Worm (Caenorhabditis elegans): ENCODE results near the gene F39F10.4.
A peak's percentile ranks its signal among the peaks of the same experiment; 100 is the strongest.

Gene F39F10.4

ce11 chrX:16893767-16894166, 9.8 kb downstream of the F39F10.4 start (continued):
- no peak for TF ChIP-seq ekl-4 (GFP tag; IDR thresholded peaks at IDR 0.05)
- TF ChIP-seq B0019.2 (GFP tag; conservative IDR thresholded peaks at IDR 0.05), result no peak
- no peak for TF ChIP-seq C06A6.2 (GFP tag; conservative IDR thresholded peaks at IDR 0.05)
- 0 out of 2 replicates have a peak, but pooled peaks have one; percentile 37 for TF ChIP-seq hsf-1 (GFP tag; IDR thresholded peaks at IDR 0.05)
- peak; percentile 81 for TF ChIP-seq zfh-2 (GFP tag; conservative IDR thresholded peaks at IDR 0.05)
- TF ChIP-seq ztf-3 (GFP tag; optimal IDR thresholded peaks at IDR 0.05), result no peak
- no peak for TF ChIP-seq ets-4 (GFP tag; optimal IDR thresholded peaks at IDR 0.05)
- TF ChIP-seq C17E4.6 (GFP tag; IDR thresholded peaks at IDR 0.05), result no peak
- TF ChIP-seq Y67H2A.10 (GFP tag; conservative IDR thresholded peaks at IDR 0.05), result no peak
- no peak for TF ChIP-seq dpl-1 (GFP tag; optimal IDR thresholded peaks at IDR 0.05)
- no peak for TF ChIP-seq egl-18 (GFP tag; IDR thresholded peaks at IDR 0.05)
- no peak for TF ChIP-seq F10E7.11 (tag; optimal IDR thresholded peaks at IDR 0.05)
- no peak for TF ChIP-seq unc-62 (GFP tag; optimal IDR thresholded peaks at IDR 0.05)
- TF ChIP-seq F37B4.10 (GFP tag; IDR thresholded peaks at IDR 0.05), result no peak
- no peak for TF ChIP-seq T07F8.4 (tag; optimal IDR thresholded peaks at IDR 0.05)
- TF ChIP-seq mes-4 (tag; optimal IDR thresholded peaks at IDR 0.05), result no peak
- no peak for TF ChIP-seq bed-1 (GFP tag; IDR thresholded peaks at IDR 0.05)
- TF ChIP-seq lin-26 (GFP tag; IDR thresholded peaks at IDR 0.05), result peak; percentile 46
- TF ChIP-seq madf-8 (GFP tag; conservative IDR thresholded peaks at IDR 0.05), result no peak
- TF ChIP-seq snpc-4 (GFP tag; optimal IDR thresholded peaks at IDR 0.05), result no peak
- TF ChIP-seq snpc-4 (tag; optimal IDR thresholded peaks at IDR 0.05), result peak in 1 of 4 experiments; percentile 69
- peak; percentile 65 for TF ChIP-seq him-1 (tag; optimal IDR thresholded peaks at IDR 0.05)
- no peak for TF ChIP-seq nhr-120 (GFP tag; IDR thresholded peaks at IDR 0.05)
- no peak for TF ChIP-seq sptf-2 (GFP tag; optimal IDR thresholded peaks at IDR 0.05)
- no peak for TF ChIP-seq ZK185.1 (tag; optimal IDR thresholded peaks at IDR 0.05; ENCODE audit: poor library complexity, severe bottlenecking)
- no peak for TF ChIP-seq ztf-6 (GFP tag; IDR thresholded peaks at IDR 0.05)
- no peak for TF ChIP-seq efl-1 (GFP tag; optimal IDR thresholded peaks at IDR 0.05)
- no peak for TF ChIP-seq nhr-179 (tag; optimal IDR thresholded peaks at IDR 0.05)
- TF ChIP-seq hrde-1 (tag; optimal IDR thresholded peaks at IDR 0.05; ENCODE audit: borderline replicate concordance), result peak; percentile 45
- TF ChIP-seq F39B2.1 (GFP tag; IDR thresholded peaks at IDR 0.05), result no peak
- no peak for TF ChIP-seq lsy-27 (tag; optimal IDR thresholded peaks at IDR 0.05; ENCODE audit: borderline replicate concordance, insufficient read depth)
- no peak for TF ChIP-seq Y53G8AR.9 (GFP tag; conservative IDR thresholded peaks at IDR 0.05)
- TF ChIP-seq mxl-1 (tag; optimal IDR thresholded peaks at IDR 0.05), result no peak
- no peak for TF ChIP-seq nhr-80 (tag; optimal IDR thresholded peaks at IDR 0.05)
- TF ChIP-seq F55B11.4 (tag; optimal IDR thresholded peaks at IDR 0.05; ENCODE audit: borderline replicate concordance, insufficient read depth), result no peak
- peak; percentile 51 for TF ChIP-seq hmg-1.2 (GFP tag; IDR thresholded peaks at IDR 0.05)
- TF ChIP-seq B0035.1 (tag; optimal IDR thresholded peaks at IDR 0.05), result no peak
- TF ChIP-seq attf-5 (GFP tag; optimal IDR thresholded peaks at IDR 0.05), result no peak
- TF ChIP-seq ztf-18 (tag; optimal IDR thresholded peaks at IDR 0.05), result peak; percentile 30
- TF ChIP-seq ceh-100 (GFP tag; IDR thresholded peaks at IDR 0.05), result no peak
- no peak for TF ChIP-seq ceh-58 (GFP tag; IDR thresholded peaks at IDR 0.05)
- TF ChIP-seq bed-2 (GFP tag; IDR thresholded peaks at IDR 0.05), result no peak
- TF ChIP-seq nhr-90 (tag; optimal IDR thresholded peaks at IDR 0.05), result peak; percentile 18
- no peak for TF ChIP-seq athp-1 (tag; optimal IDR thresholded peaks at IDR 0.05)
- TF ChIP-seq ztf-25 (GFP tag; IDR thresholded peaks at IDR 0.05), result 0 out of 2 replicates have a peak, but pooled peaks have one; percentile 34
- no peak for TF ChIP-seq let-526 (GFP tag; IDR thresholded peaks at IDR 0.05)
- no peak for TF ChIP-seq gei-17 (GFP tag; optimal IDR thresholded peaks at IDR 0.05)
- TF ChIP-seq madf-6 (GFP tag; IDR thresholded peaks at IDR 0.05), result no peak; the same call in 1 of the 2 replicates
- peak; percentile 17 for TF ChIP-seq fkh-3 (tag; optimal IDR thresholded peaks at IDR 0.05)
- no peak for TF ChIP-seq ceh-79 (tag; optimal IDR thresholded peaks at IDR 0.05)

Measured in whole organism, young adult.